Worm (Caenorhabditis elegans) whole organism, L2 larva: ENCODE results near the gene ins-7.

Source experiments
- alr-1 ChIP-seq: fragments of 150-350 bp; optimal IDR thresholded peaks from 2 replicates; lab custom pipeline; 2014; ENCODE audit warnings: missing biosample characterization, missing genetic modification characterization
- ama-1 ChIP-seq: fragments of 150-350 bp; optimal IDR thresholded peaks from 2 replicates; lab custom pipeline; 2018; ENCODE audit warnings: inconsistent platforms
- blmp-1 ChIP-seq: sonication (generic microtip); optimal IDR thresholded peaks from 2 replicates; lab custom pipeline; 2017; ENCODE audit warnings: missing genetic modification characterization, mild to moderate bottlenecking, missing compliant biosample characterization, antibody characterized with exemption, moderate library complexity; ENCODE audit not compliant: insufficient read depth
- elt-3 ChIP-seq: sonication (generic microtip); optimal IDR thresholded peaks from 2 replicates; lab custom pipeline; 2017; ENCODE audit warnings: missing biosample characterization, missing genetic modification characterization
- fos-1 ChIP-seq: fragments of 150-350 bp; optimal IDR thresholded peaks from 2 replicates; lab custom pipeline; 2014; ENCODE audit warnings: missing biosample characterization, missing genetic modification characterization
- lin-39 ChIP-seq: fragments of 150-350 bp; optimal IDR thresholded peaks from 2 replicates; lab custom pipeline; 2014; ENCODE audit warnings: missing biosample characterization, missing genetic modification reagents, missing genetic modification characterization
- lsy-2 ChIP-seq, 2 experiments: fragments of 150-350 bp in 1 of 2; sonication (generic microtip) in 1 of 2; optimal IDR thresholded peaks; 2 replicates each; lab custom pipeline; 2014 to 2017; ENCODE audit warnings: missing biosample characterization in 2 of 2, missing genetic modification characterization in 2 of 2
- mdl-1 ChIP-seq, 2 experiments: fragments of 150-350 bp in 1 of 2; sonication (generic microtip) in 1 of 2; optimal IDR thresholded peaks; 2 replicates each; lab custom pipeline; 2017; ENCODE audit warnings: missing biosample characterization in 2 of 2, missing genetic modification characterization in 2 of 2
- nhr-21 ChIP-seq: fragments of 150-350 bp; optimal IDR thresholded peaks from 2 replicates; lab custom pipeline; 2014; ENCODE audit warnings: missing biosample characterization, missing genetic modification characterization
- nhr-77 ChIP-seq: fragments of 150-350 bp; optimal IDR thresholded peaks from 2 replicates; lab custom pipeline; 2014; ENCODE audit warnings: missing biosample characterization, missing genetic modification characterization
- skn-1 ChIP-seq: sonication (generic microtip); optimal IDR thresholded peaks from 2 replicates; lab custom pipeline; 2017; ENCODE audit warnings: missing biosample characterization, missing genetic modification characterization
- unc-62 ChIP-seq: fragments of 150-350 bp; optimal IDR thresholded peaks from 2 replicates; lab custom pipeline; 2014; ENCODE audit warnings: missing biosample characterization, missing genetic modification reagents, missing genetic modification characterization
- ztf-4 ChIP-seq: fragments of 150-350 bp; optimal IDR thresholded peaks from 2 replicates; lab custom pipeline; 2014; ENCODE audit warnings: missing biosample characterization, missing genetic modification characterization

- no peak for TF ChIP-seq ama-1 (lab: Kevin White, UChicago)
- TF ChIP-seq blmp-1 (tag; lab: Kevin White, UChicago): no peak
- TF ChIP-seq nhr-21 (tag; lab: Kevin White, UChicago): no peak
- no peak for TF ChIP-seq nhr-77 (tag; lab: Kevin White, UChicago)
- TF ChIP-seq alr-1 (tag; lab: Kevin White, UChicago): no peak
- TF ChIP-seq lin-39 (tag; lab: Kevin White, UChicago): no peak
- TF ChIP-seq elt-3 (tag; lab: Kevin White, UChicago): no peak
- TF ChIP-seq lsy-2 (tag; optimal IDR thresholded peaks at IDR 0.05; lab: Kevin White, UChicago): no peak
- no peak for TF ChIP-seq unc-62 (GFP tag; lab: Kevin White, UChicago)
- no peak for TF ChIP-seq mdl-1 (tag; optimal IDR thresholded peaks at IDR 0.05; lab: Kevin White, UChicago)
- TF ChIP-seq skn-1 (tag; lab: Kevin White, UChicago): no peak
- no peak for TF ChIP-seq fos-1 (tag; lab: Kevin White, UChicago)
- no peak for TF ChIP-seq ztf-4
These were observed 35.2 kb upstream of the ins-7 start for ce11 chrIV:9717844-9718243.
